Worm (Caenorhabditis elegans) whole organism, L2 larva: Measurements from ENCODE around the gene bath-15.
A peak's percentile ranks its signal among the peaks of the same experiment; 100 is the strongest.

Experiments
- C34F6.9 ChIP-seq: fragments of 150-350 bp; optimal IDR thresholded peaks from 2 replicates; lab custom pipeline; 2014; ENCODE audit warnings: missing biosample characterization, missing genetic modification characterization
- F13H6.1 ChIP-seq: sonication (generic microtip); optimal IDR thresholded peaks from 2 replicates; lab custom pipeline; 2016; ENCODE audit warnings: missing genetic modification characterization, missing compliant biosample characterization
- R02D3.7 ChIP-seq: fragments of 150-350 bp; optimal IDR thresholded peaks from 2 replicates; lab custom pipeline; 2014; ENCODE audit warnings: missing biosample characterization, missing genetic modification characterization
- Y55F3AM.14 ChIP-seq: fragments of 200-800 bp; sonication (Bioruptor generic); optimal IDR thresholded peaks from 2 replicates; lab custom pipeline; 2018; ENCODE audit warnings: mild to moderate bottlenecking, missing genetic modification characterization, missing compliant biosample characterization
- ZK546.5 ChIP-seq: sonication (generic microtip); optimal IDR thresholded peaks from 2 replicates; lab custom pipeline; 2017; ENCODE audit warnings: missing biosample characterization, missing genetic modification characterization
- alr-1 ChIP-seq: fragments of 150-350 bp; optimal IDR thresholded peaks from 2 replicates; lab custom pipeline; 2014; ENCODE audit warnings: missing biosample characterization, missing genetic modification characterization
- aly-2 ChIP-seq: fragments of 150-350 bp; optimal IDR thresholded peaks from 2 replicates; lab custom pipeline; 2014; ENCODE audit warnings: missing biosample characterization, missing genetic modification characterization
- ama-1 ChIP-seq: fragments of 150-350 bp; optimal IDR thresholded peaks from 2 replicates; lab custom pipeline; 2018; ENCODE audit warnings: inconsistent platforms
- blmp-1 ChIP-seq: sonication (generic microtip); optimal IDR thresholded peaks from 2 replicates; lab custom pipeline; 2017; ENCODE audit warnings: missing genetic modification characterization, mild to moderate bottlenecking, missing compliant biosample characterization, antibody characterized with exemption, moderate library complexity; ENCODE audit not compliant: insufficient read depth
- ceh-16 ChIP-seq: fragments of 150-350 bp; optimal IDR thresholded peaks from 2 replicates; lab custom pipeline; 2014; ENCODE audit warnings: missing biosample characterization, missing genetic modification characterization
- ceh-82 ChIP-seq: fragments of 150-350 bp; optimal IDR thresholded peaks from 2 replicates; lab custom pipeline; 2014; ENCODE audit warnings: missing biosample characterization, missing genetic modification characterization
- crh-2 ChIP-seq: sonication (generic microtip); optimal IDR thresholded peaks from 2 replicates; lab custom pipeline; 2017; ENCODE audit warnings: missing biosample characterization, missing genetic modification characterization
- dmd-4 ChIP-seq: sonication (generic microtip); optimal IDR thresholded peaks from 2 replicates; lab custom pipeline; 2017; ENCODE audit warnings: missing biosample characterization, missing genetic modification characterization
- egl-27 ChIP-seq: sonication (generic microtip); optimal IDR thresholded peaks from 3 replicates; lab custom pipeline; 2017; ENCODE audit warnings: missing biosample characterization, missing genetic modification reagents, missing genetic modification characterization
- elt-1 ChIP-seq: fragments of 150-350 bp; optimal IDR thresholded peaks from 2 replicates; lab custom pipeline; 2014; ENCODE audit warnings: missing biosample characterization, missing genetic modification characterization
- elt-3 ChIP-seq: sonication (generic microtip); optimal IDR thresholded peaks from 2 replicates; lab custom pipeline; 2017; ENCODE audit warnings: missing biosample characterization, missing genetic modification characterization
- fos-1 ChIP-seq: fragments of 150-350 bp; optimal IDR thresholded peaks from 2 replicates; lab custom pipeline; 2014; ENCODE audit warnings: missing biosample characterization, missing genetic modification characterization
- gmeb-1 ChIP-seq: fragments of 150-350 bp; optimal IDR thresholded peaks from 2 replicates; lab custom pipeline; 2014; ENCODE audit warnings: missing biosample characterization, missing genetic modification characterization
- lin-11 ChIP-seq: fragments of 150-350 bp; sonication (generic microtip); optimal IDR thresholded peaks from 2 replicates; lab custom pipeline; 2014; ENCODE audit warnings: missing biosample characterization, missing genetic modification characterization, inconsistent platforms, mixed read lengths
- lin-13 ChIP-seq: fragments of 150-350 bp; optimal IDR thresholded peaks from 2 replicates; lab custom pipeline; 2014; ENCODE audit warnings: missing biosample characterization, missing genetic modification reagents, missing genetic modification characterization
- lsy-2 ChIP-seq, 2 experiments: fragments of 150-350 bp in 1 of 2; sonication (generic microtip) in 1 of 2; optimal IDR thresholded peaks; 2 replicates each; lab custom pipeline; 2014 to 2017; ENCODE audit warnings: missing biosample characterization in 2 of 2, missing genetic modification characterization in 2 of 2
- mab-5 ChIP-seq: fragments of 150-350 bp; optimal IDR thresholded peaks from 2 replicates; lab custom pipeline; 2014; ENCODE audit warnings: missing biosample characterization, missing genetic modification characterization
- mbf-1 ChIP-seq: sonication (generic microtip); optimal IDR thresholded peaks from 2 replicates; lab custom pipeline; 2017; ENCODE audit warnings: missing biosample characterization, missing genetic modification characterization
- mdl-1 ChIP-seq, 2 experiments: fragments of 150-350 bp in 1 of 2; sonication (generic microtip) in 1 of 2; optimal IDR thresholded peaks; 2 replicates each; lab custom pipeline; 2017; ENCODE audit warnings: missing biosample characterization in 2 of 2, missing genetic modification characterization in 2 of 2
- nhr-11 ChIP-seq: fragments of 150-350 bp; optimal IDR thresholded peaks from 2 replicates; lab custom pipeline; 2014; ENCODE audit warnings: missing biosample characterization, missing genetic modification characterization
- nhr-12 ChIP-seq: fragments of 150-350 bp; optimal IDR thresholded peaks from 2 replicates; lab custom pipeline; 2014; ENCODE audit warnings: missing biosample characterization, missing genetic modification characterization
- nhr-129 ChIP-seq: fragments of 150-350 bp; optimal IDR thresholded peaks from 2 replicates; lab custom pipeline; 2014; ENCODE audit warnings: missing biosample characterization, missing genetic modification characterization
- nhr-21 ChIP-seq: fragments of 150-350 bp; optimal IDR thresholded peaks from 2 replicates; lab custom pipeline; 2014; ENCODE audit warnings: missing biosample characterization, missing genetic modification characterization
- nhr-23 ChIP-seq: fragments of 150-350 bp; optimal IDR thresholded peaks from 2 replicates; lab custom pipeline; 2014; ENCODE audit warnings: missing biosample characterization, missing genetic modification reagents, missing genetic modification characterization
- nhr-237 ChIP-seq: fragments of 150-350 bp; optimal IDR thresholded peaks from 2 replicates; lab custom pipeline; 2014; ENCODE audit warnings: missing biosample characterization, missing genetic modification characterization
- nhr-25 ChIP-seq: fragments of 150-350 bp; sonication (generic microtip); optimal IDR thresholded peaks from 3 replicates; lab custom pipeline; 2014; ENCODE audit warnings: missing biosample characterization, missing genetic modification characterization
- nhr-6 ChIP-seq: fragments of 150-350 bp; optimal IDR thresholded peaks from 2 replicates; lab custom pipeline; 2014; ENCODE audit warnings: missing biosample characterization, missing genetic modification characterization
- nhr-77 ChIP-seq: fragments of 150-350 bp; optimal IDR thresholded peaks from 2 replicates; lab custom pipeline; 2014; ENCODE audit warnings: missing biosample characterization, missing genetic modification characterization
- peb-1 ChIP-seq: fragments of 150-350 bp; optimal IDR thresholded peaks from 2 replicates; lab custom pipeline; 2014; ENCODE audit warnings: missing biosample characterization, missing genetic modification characterization
- sem-4 ChIP-seq: fragments of 150-350 bp; optimal IDR thresholded peaks from 2 replicates; lab custom pipeline; 2014; ENCODE audit warnings: missing biosample characterization, missing genetic modification reagents, missing genetic modification characterization
- skn-1 ChIP-seq: sonication (generic microtip); optimal IDR thresholded peaks from 2 replicates; lab custom pipeline; 2017; ENCODE audit warnings: missing biosample characterization, missing genetic modification characterization
- sma-3 ChIP-seq: sonication (generic microtip); optimal IDR thresholded peaks from 2 replicates; lab custom pipeline; 2016; ENCODE audit warnings: missing genetic modification reagents, missing genetic modification characterization, missing compliant biosample characterization
- sma-9 ChIP-seq, 2 experiments: fragments of 150-350 bp in 1 of 2; sonication (generic microtip) in 1 of 2; optimal IDR thresholded peaks; 2 replicates each; lab custom pipeline; 2014 to 2016; ENCODE audit warnings: missing genetic modification characterization in 2 of 2, mild to moderate bottlenecking in 1 of 2, missing biosample characterization in 1 of 2, missing compliant biosample characterization in 1 of 2, missing genetic modification reagents in 1 of 2, moderate library complexity in 1 of 2
- snpc-4 ChIP-seq: fragments of 150-350 bp; optimal IDR thresholded peaks from 2 replicates; lab custom pipeline; 2014; ENCODE audit warnings: missing biosample characterization, missing genetic modification characterization
- unc-55 ChIP-seq: fragments of 150-350 bp; sonication (generic microtip); optimal IDR thresholded peaks from 3 replicates; lab custom pipeline; 2014; ENCODE audit warnings: missing biosample characterization, missing genetic modification reagents, missing genetic modification characterization
- unc-62 ChIP-seq: fragments of 150-350 bp; optimal IDR thresholded peaks from 2 replicates; lab custom pipeline; 2014; ENCODE audit warnings: missing biosample characterization, missing genetic modification reagents, missing genetic modification characterization
- zag-1 ChIP-seq: fragments of 150-350 bp; optimal IDR thresholded peaks from 2 replicates; lab custom pipeline; 2014; ENCODE audit warnings: missing biosample characterization, missing genetic modification characterization
- ztf-1 ChIP-seq: fragments of 200-800 bp; sonication (Bioruptor generic); conservative IDR thresholded peaks from 2 replicates; pipeline ENCODE4 v1.3.6; 2022; ENCODE audit warnings: missing genetic modification characterization, missing compliant biosample characterization
- ztf-11 ChIP-seq: sonication (generic microtip); optimal IDR thresholded peaks from 2 replicates; lab custom pipeline; 2017; ENCODE audit warnings: missing biosample characterization, missing genetic modification characterization
- ztf-4 ChIP-seq: fragments of 150-350 bp; optimal IDR thresholded peaks from 2 replicates; lab custom pipeline; 2014; ENCODE audit warnings: missing biosample characterization, missing genetic modification characterization

bath-15 gene

ce11 chrIII:7733563-7733962 is 42.3 kb downstream of the bath-15 start:
- peak; percentile 4 for TF ChIP-seq nhr-25 (tag; lab: Kevin White, UChicago)
- peak; percentile 22 for TF ChIP-seq nhr-129
- no peak for TF ChIP-seq nhr-11

- TF ChIP-seq elt-1 (tag; lab: Kevin White, UChicago) (no peak), fos-1 (tag; lab: Kevin White, UChicago) (no peak), mbf-1 (no peak), nhr-237 (tag; lab: Kevin White, UChicago) (no peak), nhr-25 (tag; lab: Kevin White, UChicago) (peak; percentile 17), nhr-11 (no peak)
Measured at ce11 chrIII:7731085-7731484, 44.7 kb downstream of the bath-15 start.

ce11 chrIII:7730331-7730730 is 45.5 kb downstream of the bath-15 start:
- TF ChIP-seq fos-1 (tag; lab: Kevin White, UChicago): peak; percentile 85
- no peak for TF ChIP-seq nhr-25 (tag; lab: Kevin White, UChicago)
- TF ChIP-seq zag-1: no peak
- TF ChIP-seq sma-9 (GFP tag; optimal IDR thresholded peaks at IDR 0.05; lab: Kevin White, UChicago): peak; percentile 29
- TF ChIP-seq sma-9 (tag; optimal IDR thresholded peaks at IDR 0.05; lab: Kevin White, UChicago): no peak
- TF ChIP-seq crh-2 (tag; lab: Kevin White, UChicago): no peak
- TF ChIP-seq ama-1: no peak
- TF ChIP-seq nhr-237 (tag; lab: Kevin White, UChicago): no peak

ce11 chrIII:7729534-7730061 is 46.2 kb downstream of the bath-15 start, which contains the start of gene ZK112.4:
ZK112.4 (minus strand) TSS chrIII:7730011.
- TF ChIP-seq crh-2 (tag; lab: Kevin White, UChicago) (peak; percentile 70), mbf-1 (no peak), nhr-25 (tag; lab: Kevin White, UChicago) (peak; percentile 30), mdl-1 (tag; optimal IDR thresholded peaks at IDR 0.05; lab: Kevin White, UChicago) (peak; percentile 43 to 46), unc-62 (no peak), lsy-2 (tag; optimal IDR thresholded peaks at IDR 0.05; lab: Kevin White, UChicago) (peak; percentile 49 to 77), ztf-1 (GFP tag; lab: Robert Waterston, UW) (no peak), lin-11 (tag; lab: Kevin White, UChicago) (peak; percentile 13), elt-3 (tag; lab: Kevin White, UChicago) (no peak), ceh-82 (tag; lab: Kevin White, UChicago) (no peak), ceh-16 (tag; lab: Kevin White, UChicago) (no peak), alr-1 (no peak), Y55F3AM.14 (GFP tag; lab: Kevin White, UChicago) (peak; percentile 17), nhr-11 (peak; percentile 41), fos-1 (tag; lab: Kevin White, UChicago) (peak; percentile 59), nhr-237 (tag; lab: Kevin White, UChicago) (no peak), dmd-4 (tag; lab: Kevin White, UChicago) (no peak), zag-1 (peak; percentile 42), nhr-6 (tag; lab: Kevin White, UChicago) (peak; percentile 41), elt-1 (tag; lab: Kevin White, UChicago) (no peak), nhr-23 (no peak), aly-2 (no peak), ztf-4 (tag; lab: Kevin White, UChicago) (peak; percentile 82), nhr-12 (tag; lab: Kevin White, UChicago) (no peak), F13H6.1 (tag; lab: Kevin White, UChicago) (peak; percentile 95), C34F6.9 (tag; lab: Kevin White, UChicago) (peak; percentile 73), R02D3.7 (no peak), nhr-21 (tag; lab: Kevin White, UChicago) (no peak), ama-1 (peak; percentile 68), unc-55 (peak; percentile 67), sma-9 (GFP tag; optimal IDR thresholded peaks at IDR 0.05; lab: Kevin White, UChicago) (peak; percentile 8), sma-9 (tag; optimal IDR thresholded peaks at IDR 0.05; lab: Kevin White, UChicago) (no peak), ztf-11 (no peak), nhr-77 (no peak), nhr-129 (peak; percentile 86), egl-27 (tag; lab: Kevin White, UChicago) (peak; percentile 75), peb-1 (tag; lab: Kevin White, UChicago) (no peak), skn-1 (peak; percentile 21), blmp-1 (no peak), snpc-4 (tag; lab: Kevin White, UChicago) (peak; percentile 19), lin-13 (GFP tag; lab: Kevin White, UChicago) (peak; percentile 67), sem-4 (tag; lab: Kevin White, UChicago) (peak; percentile 72), mab-5 (no peak), ZK546.5 (peak; percentile 11), sma-3 (GFP tag; lab: Kevin White, UChicago) (peak; percentile 42), gmeb-1 (tag; lab: Kevin White, UChicago) (peak; percentile 0)
